Worm (Caenorhabditis elegans): Measurements from ENCODE around the gene unc-10.

- TF ChIP-seq unc-39 (tag; optimal IDR thresholded peaks at IDR 0.05) (no peak), snpc-4 (tag; optimal IDR thresholded peaks at IDR 0.05) (no peak), ztf-4 (tag; optimal IDR thresholded peaks at IDR 0.05) (no peak), unc-62 (GFP tag; optimal IDR thresholded peaks at IDR 0.05) (no peak), pqm-1 (tag; optimal IDR thresholded peaks at IDR 0.05) (no peak), mdl-1 (tag; optimal IDR thresholded peaks at IDR 0.05) (no peak), fkh-10 (GFP tag; optimal IDR thresholded peaks at IDR 0.05) (no peak), ceh-9 (tag; optimal IDR thresholded peaks at IDR 0.05) (no peak), lin-39 (tag; optimal IDR thresholded peaks at IDR 0.05) (no peak), fos-1 (tag; optimal IDR thresholded peaks at IDR 0.05) (no peak), skn-1 (tag; optimal IDR thresholded peaks at IDR 0.05) (no peak), R02D3.7 (tag; optimal IDR thresholded peaks at IDR 0.05) (no peak), aly-2 (tag; optimal IDR thresholded peaks at IDR 0.05) (no peak), zag-1 (tag; optimal IDR thresholded peaks at IDR 0.05) (no peak)
Observed at ce11 chrX:7322323-7322722, 42.2 kb upstream of the unc-10 start, which contains the start of gene T08A9.13.

Data from whole organism, L3 larva.